Worm (Caenorhabditis elegans): Measurements from ENCODE around the gene F20G2.3.

DNA sequence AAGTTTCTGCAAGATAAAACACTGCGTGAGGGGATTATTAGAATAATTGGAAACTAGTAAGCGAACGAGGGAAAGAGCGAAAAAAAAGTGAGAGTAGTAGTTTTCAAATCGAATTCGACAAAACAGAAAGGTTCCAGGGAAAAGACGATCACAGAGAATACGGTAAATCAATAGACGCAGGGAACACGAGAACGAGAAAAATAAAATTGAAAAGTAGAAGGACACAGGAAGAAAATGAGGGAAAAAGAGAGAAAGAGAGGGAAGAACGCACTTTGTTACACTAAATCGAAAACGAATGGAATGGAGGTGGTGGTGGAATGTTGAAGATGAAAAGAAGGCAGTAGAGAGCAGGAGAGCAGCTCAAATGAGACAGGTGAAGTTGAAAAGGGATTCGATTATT, 38.9 kb upstream of the F20G2.3 start, which contains the start of gene swan-1:
- TF ChIP-seq nhr-23 (tag; optimal IDR thresholded peaks at IDR 0.05) (no peak), unc-62 (GFP tag; optimal IDR thresholded peaks at IDR 0.05) (no peak), lsy-2 (tag; optimal IDR thresholded peaks at IDR 0.05) (peak in 1 of 2 experiments; percentile 35), ztf-11 (tag; optimal IDR thresholded peaks at IDR 0.05) (no peak), blmp-1 (tag; optimal IDR thresholded peaks at IDR 0.05; ENCODE audit: insufficient read depth) (peak; percentile 47), ceh-82 (tag; optimal IDR thresholded peaks at IDR 0.05) (no peak), elt-1 (tag; optimal IDR thresholded peaks at IDR 0.05) (no peak), nhr-129 (tag; optimal IDR thresholded peaks at IDR 0.05) (peak; percentile 12)
